ENCODE assay signal across 1 worm cellular context in genomic region chrII:9662797-9663196, ce11.
TF ChIP-seq lines count a peak whose summit lies in the region.

Gene cyp-13A10, minus strand, starts transcription at chrII:9662884.

TF ChIP-seq in whole organism, L1 larva, 84 proteins besides CTCF, POLR2A, EP300 and RAD21 (continued from another document):
- TF ChIP-seq grh-1 (GFP tag; IDR thresholded peaks at IDR 0.05; lab: Robert Waterston, UW), result no peak
- TF ChIP-seq blmp-1 (tag; optimal IDR thresholded peaks at IDR 0.05; lab: Kevin White, UChicago), result peak; percentile 26
- no peak for TF ChIP-seq hpl-2 (GFP tag; optimal IDR thresholded peaks at IDR 0.05; lab: Kevin White, UChicago)
